Worm (Caenorhabditis elegans) whole organism, L4 larva: Measurements from ENCODE around the gene clec-19.

Experiments used
- T20F7.1 ChIP-seq: fragments of 200-800 bp; sonication (Bioruptor generic); optimal IDR thresholded peaks from 2 replicates; lab custom pipeline; 2018; ENCODE audit warnings: mild to moderate bottlenecking, missing genetic modification characterization, missing compliant biosample characterization
- T26A8.4 ChIP-seq: fragments of 200-800 bp; sonication (Bioruptor generic); IDR thresholded peaks from 2 replicates; pipeline ENCODE4 v1.3.6; 2022; ENCODE audit warnings: missing genetic modification characterization, missing compliant biosample characterization
- ZK546.5 ChIP-seq, 2 experiments: sonication (generic microtip); optimal IDR thresholded peaks; 2 replicates each; lab custom pipeline; 2017; ENCODE audit warnings: missing biosample characterization in 2 of 2, missing genetic modification characterization in 2 of 2
- aly-2 ChIP-seq: sonication (generic microtip); optimal IDR thresholded peaks from 2 replicates; lab custom pipeline; 2018; ENCODE audit warnings: missing biosample characterization, missing genetic modification characterization
- ama-1 ChIP-seq: fragments of 150-350 bp; optimal IDR thresholded peaks from 2 replicates; lab custom pipeline; 2014; ENCODE audit warnings: inconsistent platforms, mixed read lengths
- ceh-28 ChIP-seq: fragments of 150-350 bp; optimal IDR thresholded peaks from 2 replicates; lab custom pipeline; 2014; ENCODE audit warnings: missing biosample characterization, missing genetic modification reagents, missing genetic modification characterization
- ctbp-1 ChIP-seq: fragments of 200-800 bp; sonication (Bioruptor generic); IDR thresholded peaks from 2 replicates; pipeline ENCODE4 v1.3.6; 2022; ENCODE audit warnings: missing genetic modification reagents, missing genetic modification characterization, missing compliant biosample characterization
- daf-12 ChIP-seq: fragments of 150-350 bp; optimal IDR thresholded peaks from 2 replicates; lab custom pipeline; 2014; ENCODE audit warnings: missing biosample characterization, missing genetic modification reagents, missing genetic modification characterization
- daf-16 ChIP-seq, 3 experiments: sonication (generic microtip); optimal IDR thresholded peaks; 2 replicates each; lab custom pipeline; 2016 to 2017; ENCODE audit warnings: missing genetic modification characterization in 3 of 3, missing genetic modification reagents in 3 of 3, mild to moderate bottlenecking in 2 of 3, missing compliant biosample characterization in 2 of 3, missing biosample characterization in 1 of 3, moderate library complexity in 1 of 3
- daf-19 ChIP-seq: fragments of 200-800 bp; sonication (Bioruptor generic); conservative IDR thresholded peaks from 2 replicates; pipeline ENCODE4 v1.3.6; 2022; ENCODE audit warnings: missing genetic modification characterization, missing compliant biosample characterization
- daf-8 ChIP-seq: fragments of 200-800 bp; sonication (Bioruptor generic); IDR thresholded peaks from 2 replicates; pipeline ENCODE4 v1.3.6; 2022; ENCODE audit warnings: missing genetic modification characterization, missing compliant biosample characterization
- dmd-8 ChIP-seq: fragments of 200-800 bp; sonication (Bioruptor generic); IDR thresholded peaks from 2 replicates; pipeline ENCODE4 v1.3.6; 2022; ENCODE audit warnings: missing genetic modification characterization, missing compliant biosample characterization
- dpl-1 ChIP-seq: fragments of 150-350 bp; optimal IDR thresholded peaks from 2 replicates; lab custom pipeline; 2014; ENCODE audit warnings: missing biosample characterization, missing genetic modification reagents, missing genetic modification characterization
- dve-1 ChIP-seq: sonication (generic microtip); optimal IDR thresholded peaks from 2 replicates; lab custom pipeline; 2017; ENCODE audit warnings: antibody characterized with exemption, mild to moderate bottlenecking, missing genetic modification characterization, missing compliant biosample characterization; ENCODE audit not compliant: insufficient read depth
- fos-1 ChIP-seq: fragments of 150-350 bp; optimal IDR thresholded peaks from 2 replicates; lab custom pipeline; 2014; ENCODE audit warnings: missing biosample characterization, missing genetic modification characterization
- gei-8 ChIP-seq: fragments of 200-800 bp; sonication (Bioruptor generic); optimal IDR thresholded peaks from 2 replicates; lab custom pipeline; 2018; ENCODE audit warnings: mild to moderate bottlenecking, missing genetic modification characterization, missing compliant biosample characterization
- hif-1 ChIP-seq, 2 experiments: sonication (generic microtip); optimal IDR thresholded peaks; 2 replicates each; lab custom pipeline; 2016 to 2017; ENCODE audit warnings: missing compliant biosample characterization in 2 of 2, missing genetic modification characterization in 2 of 2, missing genetic modification reagents in 2 of 2, missing genotype in 2 of 2, mild to moderate bottlenecking in 1 of 2
- hlh-11 ChIP-seq: fragments of 200-800 bp; sonication (Bioruptor generic); optimal IDR thresholded peaks from 2 replicates; lab custom pipeline; 2018; ENCODE audit warnings: mild to moderate bottlenecking, missing genetic modification characterization, missing compliant biosample characterization
- hlh-30 ChIP-seq: sonication (generic microtip); optimal IDR thresholded peaks from 2 replicates; lab custom pipeline; 2017; ENCODE audit warnings: antibody characterized with exemption, mild to moderate bottlenecking, missing genetic modification characterization, missing compliant biosample characterization; ENCODE audit not compliant: insufficient read depth
- lin-29 ChIP-seq: fragments of 200-800 bp; sonication (Bioruptor generic); IDR thresholded peaks from 2 replicates; pipeline ENCODE4 v1.3.6; 2022; ENCODE audit warnings: missing genetic modification reagents, missing genetic modification characterization, missing compliant biosample characterization
- madf-9 ChIP-seq: fragments of 200-800 bp; sonication (Bioruptor generic); conservative IDR thresholded peaks from 2 replicates; pipeline ENCODE4 v1.3.6; 2022; ENCODE audit warnings: missing genetic modification reagents, missing genetic modification characterization, missing compliant biosample characterization
- mdt-29 ChIP-seq: fragments of 200-800 bp; sonication (Bioruptor generic); IDR thresholded peaks from 2 replicates; pipeline ENCODE4 v1.3.6; 2022; ENCODE audit warnings: missing genetic modification reagents, missing genetic modification characterization, missing compliant biosample characterization
- mes-2 ChIP-seq: sonication (generic microtip); optimal IDR thresholded peaks from 2 replicates; lab custom pipeline; 2016; ENCODE audit warnings: missing genotype, mild to moderate bottlenecking, missing genetic modification characterization, missing compliant biosample characterization; ENCODE audit not compliant: poor library complexity, severe bottlenecking
- nhr-10 ChIP-seq: fragments of 150-350 bp; optimal IDR thresholded peaks from 2 replicates; lab custom pipeline; 2014; ENCODE audit warnings: missing biosample characterization, missing genetic modification characterization
- nhr-25 ChIP-seq: sonication (generic microtip); optimal IDR thresholded peaks from 2 replicates; lab custom pipeline; 2017; ENCODE audit warnings: missing genetic modification characterization, mild to moderate bottlenecking, missing compliant biosample characterization, antibody characterized with exemption, moderate library complexity, borderline replicate concordance; ENCODE audit not compliant: insufficient read depth
- nhr-41 ChIP-seq: fragments of 200-800 bp; sonication (Bioruptor generic); IDR thresholded peaks from 2 replicates; pipeline ENCODE4 v1.3.6; 2022; ENCODE audit warnings: missing genetic modification reagents, missing genetic modification characterization, missing compliant biosample characterization
- nhr-48 ChIP-seq: sonication (generic microtip); optimal IDR thresholded peaks from 2 replicates; lab custom pipeline; 2016; ENCODE audit warnings: mild to moderate bottlenecking, missing genetic modification characterization, missing compliant biosample characterization
- nhr-6 ChIP-seq: fragments of 150-350 bp; optimal IDR thresholded peaks from 2 replicates; lab custom pipeline; 2014; ENCODE audit warnings: missing biosample characterization, missing genetic modification characterization
- nhr-76 ChIP-seq: fragments of 150-350 bp; optimal IDR thresholded peaks from 2 replicates; lab custom pipeline; 2014; ENCODE audit warnings: missing biosample characterization, missing genetic modification characterization
- pha-4 ChIP-seq, 2 experiments: fragments of 150-350 bp in 1 of 2; fragments of 200-800 bp in 1 of 2; sonication (Bioruptor generic) in 1 of 2; IDR thresholded peaks in 1 of 2; optimal IDR thresholded peaks in 1 of 2; 2 replicates each; pipeline versions ENCODE4 v1.3.6 to Lab custom; 2014 to 2022; ENCODE audit warnings: missing genetic modification characterization in 2 of 2, missing genetic modification reagents in 2 of 2, missing biosample characterization in 1 of 2, missing compliant biosample characterization in 1 of 2
- spr-1 ChIP-seq: sonication (generic microtip); optimal IDR thresholded peaks from 2 replicates; lab custom pipeline; 2016; ENCODE audit warnings: mild to moderate bottlenecking, missing genetic modification characterization, missing compliant biosample characterization
- spr-3 ChIP-seq: fragments of 200-800 bp; sonication (Bioruptor generic); optimal IDR thresholded peaks from 2 replicates; lab custom pipeline; 2018; ENCODE audit warnings: mild to moderate bottlenecking, missing genetic modification characterization, missing compliant biosample characterization
- tag-97 ChIP-seq: fragments of 200-800 bp; sonication (Bioruptor generic); IDR thresholded peaks from 2 replicates; pipeline ENCODE4 v1.3.6; 2022; ENCODE audit warnings: missing genetic modification characterization, missing compliant biosample characterization
- unc-130 ChIP-seq: sonication (generic microtip); optimal IDR thresholded peaks from 2 replicates; lab custom pipeline; 2016; ENCODE audit warnings: missing genetic modification reagents, missing genetic modification characterization, missing compliant biosample characterization
- unc-39 ChIP-seq: sonication (generic microtip); optimal IDR thresholded peaks from 2 replicates; lab custom pipeline; 2017; ENCODE audit warnings: missing biosample characterization, missing genetic modification characterization
- vab-7 ChIP-seq: fragments of 200-800 bp; sonication (Bioruptor generic); IDR thresholded peaks from 2 replicates; pipeline ENCODE4 v1.3.6; 2022; ENCODE audit warnings: missing genetic modification reagents, missing genetic modification characterization, missing compliant biosample characterization
- zfp-2 ChIP-seq: sonication (generic microtip); optimal IDR thresholded peaks from 2 replicates; lab custom pipeline; 2016; ENCODE audit warnings: mild to moderate bottlenecking, missing genetic modification characterization, missing compliant biosample characterization
- ztf-11 ChIP-seq: fragments of 150-350 bp; optimal IDR thresholded peaks from 2 replicates; lab custom pipeline; 2014; ENCODE audit warnings: missing biosample characterization, missing genetic modification characterization
- ztf-7 ChIP-seq: fragments of 150-350 bp; optimal IDR thresholded peaks from 2 replicates; lab custom pipeline; 2014; ENCODE audit warnings: missing biosample characterization, missing genetic modification characterization

clec-19 gene

ce11 chrII:1744183-1744582 is at the start of gene clec-19:
TSS of gene clec-19 (plus strand) at chrII:1744483.
- TF ChIP-seq mdt-29 (GFP tag; lab: Robert Waterston, UW) (no peak), pha-4 (GFP tag; IDR thresholded peaks at IDR 0.05; lab: Robert Waterston, UW) (no peak), pha-4 (tag; optimal IDR thresholded peaks at IDR 0.05; lab: Kevin White, UChicago) (no peak), nhr-25 (tag; lab: Kevin White, UChicago) (no peak), ztf-11 (tag; lab: Kevin White, UChicago) (no peak), daf-12 (tag; lab: Kevin White, UChicago) (no peak), dve-1 (no peak), hif-1 (tag; optimal IDR thresholded peaks at IDR 0.05; lab: Kevin White, UChicago) (no peak), ZK546.5 (tag; optimal IDR thresholded peaks at IDR 0.05; lab: Kevin White, UChicago) (no peak), nhr-10 (no peak), spr-1 (tag; lab: Kevin White, UChicago) (no peak), mes-2 (tag; lab: Kevin White, UChicago) (no peak), nhr-41 (GFP tag; lab: Robert Waterston, UW) (no peak), fos-1 (no peak), daf-16 (GFP tag; optimal IDR thresholded peaks at IDR 0.05; lab: Kevin White, UChicago) (no peak), daf-16 (tag; optimal IDR thresholded peaks at IDR 0.05; lab: Kevin White, UChicago) (no peak), ceh-28 (tag; lab: Kevin White, UChicago) (no peak), zfp-2 (tag; lab: Kevin White, UChicago) (no peak)

ce11 chrII:1694530-1694929 is 49.8 kb upstream of the clec-19 start, which contains the start of gene fbxc-26:
TSS of gene fbxc-26 (minus strand) at chrII:1694630.
- TF ChIP-seq ama-1 (lab: Kevin White, UChicago) (no peak), tag-97 (GFP tag; lab: Robert Waterston, UW) (no peak), hlh-30 (tag; lab: Kevin White, UChicago) (no peak), vab-7 (GFP tag; lab: Robert Waterston, UW) (no peak), nhr-48 (tag; lab: Kevin White, UChicago) (no peak), spr-3 (GFP tag; lab: Kevin White, UChicago) (no peak), ztf-7 (tag; lab: Kevin White, UChicago) (no peak), daf-19 (GFP tag; lab: Robert Waterston, UW) (no peak), T20F7.1 (GFP tag; lab: Kevin White, UChicago) (no peak), ZK546.5 (tag; optimal IDR thresholded peaks at IDR 0.05; lab: Kevin White, UChicago) (no peak), spr-1 (tag; lab: Kevin White, UChicago) (no peak), dpl-1 (no peak), ztf-11 (tag; lab: Kevin White, UChicago) (no peak), madf-9 (GFP tag; lab: Robert Waterston, UW) (no peak)

ce11 chrII:1695861-1696260 is 48.4 kb upstream of the clec-19 start, which contains the start of gene F58E1.13:
TSS of gene F58E1.13 (minus strand) at chrII:1695872.
- TF ChIP-seq ZK546.5 (tag; optimal IDR thresholded peaks at IDR 0.05; lab: Kevin White, UChicago) (no peak), T26A8.4 (GFP tag; lab: Robert Waterston, UW) (no peak), dmd-8 (GFP tag; lab: Robert Waterston, UW) (no peak)

ce11 chrII:1700518-1701091 is 43.7 kb upstream of the clec-19 start:
- 0 out of 2 replicates have a peak, but pooled peaks have one; percentile 48 for TF ChIP-seq dmd-8 (GFP tag; lab: Robert Waterston, UW)

ce11 chrII:1703363-1703762 is 40.9 kb upstream of the clec-19 start, which contains the start of gene fbxb-47:
TSS of gene fbxb-47 (minus strand) at chrII:1703463.
- TF ChIP-seq aly-2 (no peak), nhr-6 (tag; lab: Kevin White, UChicago) (no peak), unc-130 (GFP tag; lab: Kevin White, UChicago) (no peak), gei-8 (GFP tag; lab: Kevin White, UChicago) (no peak), unc-39 (tag; lab: Kevin White, UChicago) (no peak), hlh-11 (tag; lab: Kevin White, UChicago) (no peak), ctbp-1 (GFP tag; lab: Robert Waterston, UW) (no peak), nhr-76 (no peak), nhr-25 (tag; lab: Kevin White, UChicago) (no peak), daf-8 (no peak), mdt-29 (GFP tag; lab: Robert Waterston, UW) (no peak), lin-29 (GFP tag; lab: Robert Waterston, UW) (no peak), ztf-7 (tag; lab: Kevin White, UChicago) (no peak)
